Fruit fly (Drosophila melanogaster) S2 (cell line): ENCODE measurements around the gene CG13933.

Experiments used
- CG8478 ChIP-seq: fragments of >200 bp; optimal IDR thresholded peaks from 2 replicates; lab custom pipeline; 2018
- CTCF ChIP-seq, 2 experiments: fragments of >200 bp; optimal IDR thresholded peaks; 2 replicates each; lab custom pipeline; 2018

DNA sequence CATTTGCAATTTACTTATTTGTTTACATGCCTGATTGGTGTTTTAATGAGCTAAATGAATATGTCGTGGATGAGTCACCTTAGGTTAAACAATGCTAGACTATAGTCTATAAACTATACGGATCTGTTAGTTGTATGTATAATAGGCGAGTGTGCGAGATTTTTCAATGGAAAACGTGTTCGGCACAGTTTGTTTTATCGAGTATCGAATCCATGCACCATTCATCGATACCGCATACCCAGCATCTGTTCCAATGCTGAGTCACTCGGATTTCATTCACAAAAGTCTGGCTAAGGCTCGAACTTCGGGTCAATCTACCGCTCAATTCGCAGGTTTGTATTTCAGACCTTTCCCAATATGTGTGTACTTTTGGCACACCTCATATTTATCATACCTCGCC, 47.5 kb downstream of the CG13933 start:
- TF ChIP-seq CG8478, result no peak
- no peak for TF ChIP-seq CTCF (optimal IDR thresholded peaks at IDR 0.05; lab: Kevin White, UChicago)
